Worm (Caenorhabditis elegans) whole organism, mixed stage, embryonic: Measurements from ENCODE around the gene F08B12.4.

ENCODE experiments used
- blmp-1 ChIP-seq: fragments of 150-350 bp; optimal IDR thresholded peaks from 2 replicates; lab custom pipeline; 2014; ENCODE audit warnings: missing biosample characterization, missing genetic modification characterization
- lin-13 ChIP-seq: fragments of 150-350 bp; optimal IDR thresholded peaks from 2 replicates; lab custom pipeline; 2014; ENCODE audit warnings: missing biosample characterization, missing genetic modification characterization
- lsy-2 ChIP-seq: fragments of 150-350 bp; optimal IDR thresholded peaks from 2 replicates; lab custom pipeline; 2014; ENCODE audit warnings: missing biosample characterization, missing genetic modification characterization
- mep-1 ChIP-seq: fragments of 150-350 bp; optimal IDR thresholded peaks from 2 replicates; lab custom pipeline; 2017; ENCODE audit warnings: missing biosample characterization, missing genetic modification reagents, missing genetic modification characterization, inconsistent platforms
- tbx-8 ChIP-seq: fragments of 200-800 bp; sonication (Bioruptor generic); optimal IDR thresholded peaks from 2 replicates; lab custom pipeline; 2018; ENCODE audit warnings: mild to moderate bottlenecking, missing genetic modification characterization, moderate library complexity, missing compliant biosample characterization

ce11 chrX:11383359-11383758 lies 24.2 kb downstream of the F08B12.4 start:
- no peak for TF ChIP-seq tbx-8
- no peak for TF ChIP-seq lsy-2 (tag; lab: Kevin White, UChicago)
- no peak for TF ChIP-seq blmp-1 (tag; lab: Kevin White, UChicago)
- TF ChIP-seq mep-1: no peak
- no peak for TF ChIP-seq lin-13 (tag; lab: Kevin White, UChicago)
